Worm (Caenorhabditis elegans): ENCODE results near the gene srh-129.

The srh-129 gene

ce11 chrV:5143785-5144184 lies at the start of gene srh-129:
Gene srh-129, minus strand, starts transcription at chrV:5143885.
- TF ChIP-seq aly-1 (tag; optimal IDR thresholded peaks at IDR 0.05) (no peak), ceh-36 (tag; optimal IDR thresholded peaks at IDR 0.05) (no peak), hnd-1 (tag; optimal IDR thresholded peaks at IDR 0.05) (no peak), pes-1 (GFP tag; IDR thresholded peaks at IDR 0.05) (no peak), hmg-4 (GFP tag; optimal IDR thresholded peaks at IDR 0.05) (no peak), sea-1 (GFP tag; conservative IDR thresholded peaks at IDR 0.05) (no peak), B0310.2 (tag; optimal IDR thresholded peaks at IDR 0.05) (no peak), flt-1 (GFP tag; IDR thresholded peaks at IDR 0.05) (no peak), ama-1 (optimal IDR thresholded peaks at IDR 0.05) (no peak)

ce11 chrV:5192501-5192900 lies 48.8 kb upstream of the srh-129 start, which contains the start of gene C03A7.13:
Gene C03A7.13, minus strand, starts transcription at chrV:5192543.
- TF ChIP-seq B0310.2 (tag; optimal IDR thresholded peaks at IDR 0.05) (no peak), ceh-13 (GFP tag; optimal IDR thresholded peaks at IDR 0.05) (no peak), aly-1 (tag; optimal IDR thresholded peaks at IDR 0.05) (no peak), tbx-11 (GFP tag; IDR thresholded peaks at IDR 0.05) (no peak), ama-1 (optimal IDR thresholded peaks at IDR 0.05) (no peak), ceh-36 (tag; optimal IDR thresholded peaks at IDR 0.05) (no peak), hmbx-1 (tag; optimal IDR thresholded peaks at IDR 0.05) (no peak), flt-1 (GFP tag; IDR thresholded peaks at IDR 0.05) (no peak), tra-4 (tag; optimal IDR thresholded peaks at IDR 0.05) (no peak), hnd-1 (tag; optimal IDR thresholded peaks at IDR 0.05) (no peak), scrt-1 (GFP tag; IDR thresholded peaks at IDR 0.05) (no peak)

ce11 chrV:5181612-5182011 lies 37.9 kb upstream of the srh-129 start, which contains the start of gene C03A7.2:
Gene C03A7.2, plus strand, starts transcription at chrV:5181912.
- no peak for TF ChIP-seq sea-1 (GFP tag; conservative IDR thresholded peaks at IDR 0.05)
- no peak for TF ChIP-seq F13C5.2 (tag; optimal IDR thresholded peaks at IDR 0.05)
- TF ChIP-seq ceh-36 (tag; optimal IDR thresholded peaks at IDR 0.05), result no peak
- no peak for TF ChIP-seq tbx-37 (GFP tag; conservative IDR thresholded peaks at IDR 0.05)
- TF ChIP-seq ceh-13 (GFP tag; optimal IDR thresholded peaks at IDR 0.05), result no peak
- no peak for TF ChIP-seq hmg-4 (GFP tag; optimal IDR thresholded peaks at IDR 0.05)
- no peak for TF ChIP-seq hmbx-1 (tag; optimal IDR thresholded peaks at IDR 0.05)
- TF ChIP-seq ets-7 (tag; optimal IDR thresholded peaks at IDR 0.05), result no peak
- TF ChIP-seq B0310.2 (tag; optimal IDR thresholded peaks at IDR 0.05), result no peak
- no peak for TF ChIP-seq ama-1 (optimal IDR thresholded peaks at IDR 0.05)
- TF ChIP-seq tra-4 (tag; optimal IDR thresholded peaks at IDR 0.05), result no peak
- no peak for TF ChIP-seq hnd-1 (tag; optimal IDR thresholded peaks at IDR 0.05)
- no peak for TF ChIP-seq flt-1 (GFP tag; IDR thresholded peaks at IDR 0.05)
- no peak for TF ChIP-seq pes-1 (GFP tag; IDR thresholded peaks at IDR 0.05)
- TF ChIP-seq aly-1 (tag; optimal IDR thresholded peaks at IDR 0.05), result no peak

ce11 chrV:5178051-5178450 lies 34.4 kb upstream of the srh-129 start:
- TF ChIP-seq tra-4 (tag; optimal IDR thresholded peaks at IDR 0.05), result no peak
- no peak for TF ChIP-seq ets-7 (tag; optimal IDR thresholded peaks at IDR 0.05)
- no peak for TF ChIP-seq hmbx-1 (tag; optimal IDR thresholded peaks at IDR 0.05)
- TF ChIP-seq hmg-4 (GFP tag; optimal IDR thresholded peaks at IDR 0.05), result no peak
- TF ChIP-seq ama-1 (optimal IDR thresholded peaks at IDR 0.05), result no peak
- TF ChIP-seq sea-1 (GFP tag; conservative IDR thresholded peaks at IDR 0.05), result no peak
- no peak for TF ChIP-seq aly-1 (tag; optimal IDR thresholded peaks at IDR 0.05)

- TF ChIP-seq tbx-37 (GFP tag; conservative IDR thresholded peaks at IDR 0.05) (no peak), aly-1 (tag; optimal IDR thresholded peaks at IDR 0.05) (no peak), ceh-13 (GFP tag; optimal IDR thresholded peaks at IDR 0.05) (no peak), scrt-1 (GFP tag; IDR thresholded peaks at IDR 0.05) (no peak)
Measured at ce11 chrV:5177209-5177608, 33.5 kb upstream of the srh-129 start, which contains the start of gene ugt-51. Gene ugt-51, minus strand, starts transcription at chrV:5177309.

- TF ChIP-seq aly-1 (tag; optimal IDR thresholded peaks at IDR 0.05) (no peak), flt-1 (GFP tag; IDR thresholded peaks at IDR 0.05) (no peak)
Measured at ce11 chrV:5172833-5173232, 29.1 kb upstream of the srh-129 start, which contains the start of gene srt-65. Gene srt-65, minus strand, starts transcription at chrV:5172933.

ce11 chrV:5169586-5169985 lies 25.9 kb upstream of the srh-129 start, which contains the start of gene srt-64:
Gene srt-64, minus strand, starts transcription at chrV:5169686.
- TF ChIP-seq tbx-11 (GFP tag; IDR thresholded peaks at IDR 0.05), result no peak
- no peak for TF ChIP-seq tra-4 (tag; optimal IDR thresholded peaks at IDR 0.05)
- no peak for TF ChIP-seq ama-1 (optimal IDR thresholded peaks at IDR 0.05)
- TF ChIP-seq scrt-1 (GFP tag; IDR thresholded peaks at IDR 0.05), result no peak
- TF ChIP-seq B0310.2 (tag; optimal IDR thresholded peaks at IDR 0.05), result no peak
- TF ChIP-seq ceh-13 (GFP tag; optimal IDR thresholded peaks at IDR 0.05), result no peak
- no peak for TF ChIP-seq hmbx-1 (tag; optimal IDR thresholded peaks at IDR 0.05)
- TF ChIP-seq pes-1 (GFP tag; IDR thresholded peaks at IDR 0.05), result no peak
- TF ChIP-seq flt-1 (GFP tag; IDR thresholded peaks at IDR 0.05), result no peak
- no peak for TF ChIP-seq aly-1 (tag; optimal IDR thresholded peaks at IDR 0.05)

- TF ChIP-seq flt-1 (GFP tag; IDR thresholded peaks at IDR 0.05) (no peak), ceh-36 (tag; optimal IDR thresholded peaks at IDR 0.05) (no peak), ama-1 (optimal IDR thresholded peaks at IDR 0.05) (no peak), pes-1 (GFP tag; IDR thresholded peaks at IDR 0.05) (no peak), ceh-13 (GFP tag; optimal IDR thresholded peaks at IDR 0.05) (no peak), hmbx-1 (tag; optimal IDR thresholded peaks at IDR 0.05) (no peak), ets-7 (tag; optimal IDR thresholded peaks at IDR 0.05) (no peak), B0310.2 (tag; optimal IDR thresholded peaks at IDR 0.05) (no peak), F13C5.2 (tag; optimal IDR thresholded peaks at IDR 0.05) (no peak), aly-1 (tag; optimal IDR thresholded peaks at IDR 0.05) (no peak), hmg-4 (GFP tag; optimal IDR thresholded peaks at IDR 0.05) (no peak), tbx-37 (GFP tag; conservative IDR thresholded peaks at IDR 0.05) (no peak)
Measured at ce11 chrV:5165426-5165825, 21.7 kb upstream of the srh-129 start, which contains the start of gene srw-140. Gene srw-140, plus strand, starts transcription at chrV:5165726.

Measured in whole organism, early embryonic.